Worm (Caenorhabditis elegans) whole organism, L1 larva: ENCODE measurements around the gene nas-22.

Experiments used
- alr-1 ChIP-seq: fragments of 200-800 bp; sonication (Bioruptor generic); optimal IDR thresholded peaks from 2 replicates; lab custom pipeline; 2018; ENCODE audit warnings: borderline replicate concordance, mild to moderate bottlenecking, missing genetic modification characterization, missing compliant biosample characterization
- blmp-1 ChIP-seq: fragments of 150-350 bp; optimal IDR thresholded peaks from 2 replicates; lab custom pipeline; 2014; ENCODE audit warnings: missing biosample characterization, missing genetic modification characterization
- efl-1 ChIP-seq, 4 experiments: fragments of 150-350 bp; optimal IDR thresholded peaks in 3 of 4; peaks in 1 of 4; 1 replicate in 1 of 4; 2 replicates in 3 of 4; lab custom pipeline; 2014; ENCODE audit warnings: missing biosample characterization in 2 of 4, missing genetic modification characterization in 2 of 4, missing genetic modification reagents in 2 of 4
- egl-13 ChIP-seq: sonication (generic microtip); optimal IDR thresholded peaks from 2 replicates; lab custom pipeline; 2016; ENCODE audit warnings: missing genotype, missing genetic modification reagents, missing genetic modification characterization, missing compliant biosample characterization
- ets-5 ChIP-seq: fragments of 200-800 bp; sonication (Bioruptor generic); IDR thresholded peaks from 2 replicates; pipeline ENCODE4 v1.3.6; 2022; ENCODE audit warnings: missing genetic modification characterization, missing compliant biosample characterization
- lsy-2 ChIP-seq, 2 experiments: fragments of 150-350 bp; optimal IDR thresholded peaks; 2 replicates each; lab custom pipeline; 2014; ENCODE audit warnings: missing biosample characterization in 2 of 2, missing genetic modification characterization in 2 of 2
- mdl-1 ChIP-seq, 2 experiments: fragments of 150-350 bp; optimal IDR thresholded peaks; 2 replicates each; lab custom pipeline; 2014 to 2017; ENCODE audit warnings: missing biosample characterization in 2 of 2, missing genetic modification characterization in 2 of 2, inconsistent platforms in 1 of 2
- mef-2 ChIP-seq: fragments of 150-350 bp; optimal IDR thresholded peaks from 2 replicates; lab custom pipeline; 2014; ENCODE audit warnings: missing biosample characterization, missing genetic modification characterization
- nhr-85 ChIP-seq: sonication (generic microtip); peaks from one replicate; lab custom pipeline; 2016; ENCODE audit warnings: missing genetic modification characterization, inconsistent platforms, missing compliant biosample characterization
- pax-3 ChIP-seq: fragments of 200-800 bp; sonication (Bioruptor generic); optimal IDR thresholded peaks from 2 replicates; lab custom pipeline; 2018; ENCODE audit warnings: mild to moderate bottlenecking, missing genetic modification characterization, moderate library complexity, missing compliant biosample characterization
- snu-23 ChIP-seq: sonication (generic microtip); optimal IDR thresholded peaks from 2 replicates; lab custom pipeline; 2016; ENCODE audit warnings: missing genetic modification characterization, missing compliant biosample characterization
- unc-86 ChIP-seq: sonication (generic microtip); optimal IDR thresholded peaks from 2 replicates; lab custom pipeline; 2016; ENCODE audit warnings: missing genetic modification characterization, missing compliant biosample characterization
- unc-98 ChIP-seq: fragments of 200-800 bp; sonication (Bioruptor generic); IDR thresholded peaks from 2 replicates; pipeline ENCODE4 v1.3.6; 2022; ENCODE audit warnings: missing genetic modification characterization, missing compliant biosample characterization
- ztf-11 ChIP-seq, 2 experiments: sonication (generic microtip); optimal IDR thresholded peaks; 2 replicates each; lab custom pipeline; 2016 to 2017; ENCODE audit warnings: missing genetic modification characterization in 2 of 2, missing biosample characterization in 1 of 2, missing compliant biosample characterization in 1 of 2

The nas-22 gene

ce11 chrV:11525338-11525737 lies 50.8 kb downstream of the nas-22 start:
- TF ChIP-seq unc-86 (tag; lab: Kevin White, UChicago) (no peak), nhr-85 (tag; lab: Kevin White, UChicago) (peak; percentile 25), ets-5 (no peak), ztf-11 (tag; optimal IDR thresholded peaks at IDR 0.05; lab: Kevin White, UChicago) (no peak), unc-98 (GFP tag; lab: Robert Waterston, UW) (no peak), efl-1 (optimal IDR thresholded peaks at IDR 0.05; lab: Kevin White, UChicago) (no peak), efl-1 (GFP tag; optimal IDR thresholded peaks at IDR 0.05 in 1 of 2; lab: Kevin White, UChicago) (peak in 1 of 2 experiments; percentile 38), blmp-1 (tag; lab: Kevin White, UChicago) (peak; percentile 93)

- TF ChIP-seq mef-2 (tag; lab: Kevin White, UChicago) (no peak), lsy-2 (tag; optimal IDR thresholded peaks at IDR 0.05; lab: Kevin White, UChicago) (no peak), alr-1 (tag; lab: Kevin White, UChicago) (no peak), mdl-1 (tag; optimal IDR thresholded peaks at IDR 0.05; lab: Kevin White, UChicago) (no peak), egl-13 (no peak)
Measured at ce11 chrV:11526927-11527491, 52.5 kb downstream of the nas-22 start.

- TF ChIP-seq snu-23, result no peak
- TF ChIP-seq pax-3 (tag; lab: Kevin White, UChicago), result no peak
- TF ChIP-seq efl-1 (optimal IDR thresholded peaks at IDR 0.05; lab: Kevin White, UChicago), result no peak
- peak in 1 of 2 experiments; percentile 80 for TF ChIP-seq efl-1 (GFP tag; optimal IDR thresholded peaks at IDR 0.05 in 1 of 2; lab: Kevin White, UChicago)
Measured at ce11 chrV:11527531-11527930, 53.0 kb downstream of the nas-22 start, which contains the start of gene ccch-1. Gene ccch-1 (plus strand): TSS chrV:11527831.
